Worm (Caenorhabditis elegans): Measurements from ENCODE around the gene W09C2.8.

DNA sequence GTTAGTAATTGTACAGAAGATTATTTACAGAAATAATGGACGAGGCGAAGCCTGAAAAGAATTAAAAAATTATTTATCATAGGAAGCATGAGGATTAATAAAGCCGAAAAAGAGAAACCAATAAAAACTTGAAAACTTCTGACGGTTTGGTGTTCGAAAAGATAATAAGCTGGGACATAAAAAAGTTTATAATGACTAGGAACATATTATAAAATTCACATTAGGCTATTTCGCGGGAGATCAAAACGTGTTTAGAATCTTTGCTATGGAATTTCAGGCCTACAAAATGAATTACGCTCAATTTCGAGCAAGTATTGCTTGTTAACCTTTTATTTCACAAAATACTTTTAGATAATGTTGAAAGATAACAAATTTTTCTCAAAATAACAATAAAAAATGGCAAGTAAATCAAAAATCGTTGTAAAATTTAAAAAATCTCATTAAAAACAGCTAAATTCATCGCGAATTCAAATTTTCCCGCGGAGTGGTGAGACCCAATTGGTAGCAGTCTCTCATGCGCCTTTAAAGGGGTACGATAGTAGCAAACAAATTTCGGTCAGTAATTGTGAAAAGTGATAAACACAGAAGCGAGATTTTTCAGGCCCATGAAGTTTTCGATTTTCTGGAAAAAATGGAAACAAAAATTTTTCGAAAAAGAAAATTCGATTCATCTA, 35.3 kb downstream of the W09C2.8 start, which contains the start of gene trcs-1:
- TF ChIP-seq ref-1 (GFP tag; conservative IDR thresholded peaks at IDR 0.05) (no peak), med-1 (GFP tag; optimal IDR thresholded peaks at IDR 0.05; ENCODE audit: insufficient read depth) (no peak), ztf-29 (GFP tag; IDR thresholded peaks at IDR 0.05) (no peak)
